Fruit fly (Drosophila melanogaster): ENCODE results near the gene smid.

- TF ChIP-seq CG8478 (optimal IDR thresholded peaks at IDR 0.05) (no peak), Dll (optimal IDR thresholded peaks at IDR 0.05) (no peak), usp (GFP tag; optimal IDR thresholded peaks at IDR 0.05) (no peak), pan (optimal IDR thresholded peaks at IDR 0.05) (no peak)
These were observed 37.4 kb upstream of the smid start for dm6 chr3L:7344001-7344400.

All from whole organism.